Worm (Caenorhabditis elegans): ENCODE results near the gene sdz-35.

The sdz-35 gene

ce11 chrII:3208679-3209078 is at the start of gene sdz-35:
sdz-35 (minus strand) TSS chrII:3208779.
- TF ChIP-seq mab-5 (tag; optimal IDR thresholded peaks at IDR 0.05) (no peak), snpc-4 (tag; optimal IDR thresholded peaks at IDR 0.05) (no peak), nhr-12 (tag; optimal IDR thresholded peaks at IDR 0.05) (no peak), ceh-43 (GFP tag; optimal IDR thresholded peaks at IDR 0.05) (no peak), hlh-1 (tag; optimal IDR thresholded peaks at IDR 0.05) (no peak), ceh-39 (tag; optimal IDR thresholded peaks at IDR 0.05) (no peak), M03D4.4 (tag; optimal IDR thresholded peaks at IDR 0.05) (no peak), ham-2 (GFP tag; optimal IDR thresholded peaks at IDR 0.05) (no peak), nhr-28 (tag; optimal IDR thresholded peaks at IDR 0.05) (no peak), cnd-1 (tag; optimal IDR thresholded peaks at IDR 0.05) (no peak), ceh-83 (GFP tag; optimal IDR thresholded peaks at IDR 0.05) (no peak), zip-8 (tag; optimal IDR thresholded peaks at IDR 0.05) (no peak), nhr-2 (tag; optimal IDR thresholded peaks at IDR 0.05) (no peak)

- TF ChIP-seq unc-62 (GFP tag; optimal IDR thresholded peaks at IDR 0.05) (no peak), mep-1 (tag; optimal IDR thresholded peaks at IDR 0.05) (no peak), lin-32 (GFP tag; optimal IDR thresholded peaks at IDR 0.05) (no peak), zip-8 (tag; optimal IDR thresholded peaks at IDR 0.05) (no peak), blmp-1 (tag; optimal IDR thresholded peaks at IDR 0.05) (no peak), sem-2 (GFP tag; optimal IDR thresholded peaks at IDR 0.05) (no peak), pha-4 (tag; optimal IDR thresholded peaks at IDR 0.05) (no peak), M03D4.4 (tag; optimal IDR thresholded peaks at IDR 0.05) (no peak), nhr-28 (tag; optimal IDR thresholded peaks at IDR 0.05) (no peak), lin-13 (tag; optimal IDR thresholded peaks at IDR 0.05) (no peak), ceh-83 (GFP tag; optimal IDR thresholded peaks at IDR 0.05) (no peak), unc-120 (tag; optimal IDR thresholded peaks at IDR 0.05; ENCODE audit: poor library complexity, severe bottlenecking) (no peak)
Measured at ce11 chrII:3251782-3252181, 43.2 kb upstream of the sdz-35 start.

DNA sequence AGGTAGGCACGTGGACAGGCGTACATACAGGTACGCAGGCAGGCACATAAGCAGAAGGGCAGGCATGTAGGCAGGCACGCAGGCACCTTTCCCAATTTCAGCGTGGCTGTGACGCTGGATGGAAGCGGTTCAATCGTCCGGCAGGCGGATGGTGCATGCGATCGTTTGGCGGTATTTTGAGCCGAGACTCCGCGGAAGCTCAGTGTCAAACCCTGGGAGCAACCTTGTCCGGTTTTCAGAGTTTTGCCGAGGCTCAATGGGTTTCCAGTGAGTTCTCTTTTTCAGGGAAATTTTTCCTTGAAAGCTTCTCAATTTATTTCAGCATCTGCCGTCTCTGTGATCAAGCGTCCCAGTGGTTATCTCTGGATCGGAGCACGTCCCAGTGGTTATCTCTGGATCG is 41.6 kb upstream of the sdz-35 start:
- TF ChIP-seq zip-8 (tag; optimal IDR thresholded peaks at IDR 0.05) (no peak), nhr-76 (tag; optimal IDR thresholded peaks at IDR 0.05) (no peak)

DNA sequence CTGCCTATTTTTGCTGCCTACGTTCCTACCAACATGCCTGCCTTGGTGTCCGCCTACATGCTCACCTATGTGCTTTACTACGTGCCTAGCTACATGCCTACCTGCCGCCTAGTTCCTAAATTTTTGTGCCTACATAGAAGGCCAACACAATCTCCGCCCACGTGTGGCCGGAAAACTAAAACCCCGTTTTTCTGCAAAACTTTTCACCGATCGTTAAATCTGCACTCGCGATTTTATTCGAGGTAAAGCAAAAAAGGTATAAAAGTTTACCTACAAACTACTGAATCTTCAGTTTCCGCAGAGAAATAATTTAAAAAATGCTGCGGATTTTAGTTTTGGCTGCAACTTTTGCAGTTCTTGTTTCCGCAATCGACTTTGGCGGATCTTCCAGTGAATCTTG is 40.8 kb upstream of the sdz-35 start, which contains the start of gene clec-124:
Gene clec-124 (plus strand): TSS at position 301 of the 400 bp plus-strand sequence.
- TF ChIP-seq lsy-2 (tag; optimal IDR thresholded peaks at IDR 0.05) (no peak), snpc-4 (tag; optimal IDR thresholded peaks at IDR 0.05) (no peak), ceh-83 (GFP tag; optimal IDR thresholded peaks at IDR 0.05) (no peak), ceh-39 (tag; optimal IDR thresholded peaks at IDR 0.05) (no peak), bed-3 (GFP tag; optimal IDR thresholded peaks at IDR 0.05) (no peak), nhr-28 (tag; optimal IDR thresholded peaks at IDR 0.05) (no peak), nhr-237 (tag; optimal IDR thresholded peaks at IDR 0.05) (no peak), M03D4.4 (tag; optimal IDR thresholded peaks at IDR 0.05) (no peak), lin-13 (tag; optimal IDR thresholded peaks at IDR 0.05) (no peak)

- TF ChIP-seq unc-62 (GFP tag; optimal IDR thresholded peaks at IDR 0.05): no peak
- TF ChIP-seq hlh-1 (tag; optimal IDR thresholded peaks at IDR 0.05): peak; percentile 35
Measured at ce11 chrII:3248043-3248718, 39.6 kb upstream of the sdz-35 start, which contains the start of the genes fbxc-50 and C17F4.2. fbxc-50 (minus strand) TSS chrII:3248123. C17F4.2 (plus strand) TSS chrII:3248668.

DNA sequence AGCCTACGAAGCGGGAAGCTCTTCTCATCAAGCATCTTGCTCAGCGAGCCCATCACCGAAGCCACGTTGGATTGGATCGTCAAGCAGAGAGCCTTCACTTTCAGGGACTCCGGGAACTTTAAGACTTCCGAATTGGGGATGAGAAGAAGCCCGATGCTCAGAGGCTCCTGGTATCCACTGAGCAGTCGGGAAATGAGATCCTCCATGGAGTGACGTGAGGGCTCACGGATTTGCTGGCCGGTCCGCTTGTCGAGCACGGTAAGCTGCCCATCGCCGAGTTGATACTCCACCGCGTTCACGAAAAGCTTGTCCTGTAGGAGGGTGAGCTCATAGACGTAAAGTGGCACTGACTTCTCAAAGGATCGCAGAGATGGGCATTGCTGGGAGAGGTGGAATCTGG is 39.0 kb upstream of the sdz-35 start:
- no peak for TF ChIP-seq drap-1 (GFP tag; optimal IDR thresholded peaks at IDR 0.05)
- TF ChIP-seq ceh-83 (GFP tag; optimal IDR thresholded peaks at IDR 0.05): no peak
- TF ChIP-seq lsy-2 (tag; optimal IDR thresholded peaks at IDR 0.05): no peak

- no peak for TF ChIP-seq ceh-83 (GFP tag; optimal IDR thresholded peaks at IDR 0.05)
- TF ChIP-seq unc-120 (tag; optimal IDR thresholded peaks at IDR 0.05; ENCODE audit: poor library complexity, severe bottlenecking): no peak
- no peak for TF ChIP-seq sptf-1 (tag; optimal IDR thresholded peaks at IDR 0.05)
- no peak for TF ChIP-seq ham-2 (GFP tag; optimal IDR thresholded peaks at IDR 0.05)
- TF ChIP-seq elt-3 (tag; optimal IDR thresholded peaks at IDR 0.05): no peak
- TF ChIP-seq hlh-1 (tag; optimal IDR thresholded peaks at IDR 0.05): no peak
- TF ChIP-seq drap-1 (GFP tag; optimal IDR thresholded peaks at IDR 0.05): no peak
- TF ChIP-seq ceh-39 (tag; optimal IDR thresholded peaks at IDR 0.05): no peak
- TF ChIP-seq ceh-43 (GFP tag; optimal IDR thresholded peaks at IDR 0.05): no peak
- TF ChIP-seq mep-1 (tag; optimal IDR thresholded peaks at IDR 0.05): no peak
- no peak for TF ChIP-seq blmp-1 (tag; optimal IDR thresholded peaks at IDR 0.05)
- no peak for TF ChIP-seq unc-39 (tag; optimal IDR thresholded peaks at IDR 0.05)
- no peak for TF ChIP-seq flh-1 (GFP tag; optimal IDR thresholded peaks at IDR 0.05)
- TF ChIP-seq nhr-237 (tag; optimal IDR thresholded peaks at IDR 0.05): no peak
Measured at ce11 chrII:3245836-3246235, 37.3 kb upstream of the sdz-35 start, which contains the start of gene C17F4.7. C17F4.7 (minus strand) TSS chrII:3246015.
